Fruit fly (Drosophila melanogaster) whole organism, prepupa: Measurements from ENCODE around the gene SelG.

Source experiments
- CG10631 ChIP-seq: fragments of 200-800 bp; sonication (Bioruptor generic); optimal IDR thresholded peaks from 2 replicates; lab custom pipeline; 2016; ENCODE audit warnings: missing biosample characterization, missing genetic modification characterization
- CG10669 ChIP-seq: fragments of 200-800 bp; sonication (Bioruptor generic); optimal IDR thresholded peaks from 3 replicates; lab custom pipeline; 2018; ENCODE audit warnings: missing biosample characterization, mild to moderate bottlenecking, missing genetic modification characterization, moderate library complexity
- CG11294 ChIP-seq: fragments of 200-800 bp; sonication (Bioruptor generic); IDR thresholded peaks from 2 replicates; pipeline ENCODE4 v1.3.6; 2022; ENCODE audit warnings: missing biosample characterization, missing genetic modification characterization
- CG11762 ChIP-seq: fragments of 200-800 bp; sonication (Bioruptor generic); optimal IDR thresholded peaks from 3 replicates; lab custom pipeline; 2016; ENCODE audit warnings: missing biosample characterization, missing genetic modification characterization; ENCODE audit not compliant: insufficient read depth
- CG15336 ChIP-seq: fragments of 200-800 bp; sonication (Bioruptor generic); IDR thresholded peaks from 2 replicates; pipeline ENCODE4 v1.3.6; 2022; ENCODE audit warnings: missing biosample characterization, missing genetic modification characterization
- CG1621 ChIP-seq: fragments of 200-800 bp; sonication (Bioruptor generic); optimal IDR thresholded peaks from 3 replicates; lab custom pipeline; 2018; ENCODE audit warnings: missing biosample characterization, mild to moderate bottlenecking, missing genetic modification characterization
- CG3032 ChIP-seq: fragments of 200-800 bp; optimal IDR thresholded peaks from 2 replicates; lab custom pipeline; 2019; ENCODE audit warnings: missing biosample characterization, mild to moderate bottlenecking, missing genetic modification characterization, moderate library complexity
- CG31627 ChIP-seq: fragments of 200-800 bp; sonication (Bioruptor generic); optimal IDR thresholded peaks from 3 replicates; lab custom pipeline; 2016; ENCODE audit warnings: missing biosample characterization, missing genetic modification characterization
- CG34406 ChIP-seq: fragments of 200-800 bp; sonication (Bioruptor generic); optimal IDR thresholded peaks from 3 replicates; lab custom pipeline; 2016; ENCODE audit warnings: missing biosample characterization, missing genetic modification characterization
- CG3919 ChIP-seq: fragments of 200-800 bp; sonication (Bioruptor generic); optimal IDR thresholded peaks from 3 replicates; lab custom pipeline; 2016; ENCODE audit warnings: missing biosample characterization, missing genetic modification characterization
- CG6276 ChIP-seq: fragments of 200-800 bp; sonication (Bioruptor generic); optimal IDR thresholded peaks from 2 replicates; lab custom pipeline; 2017; ENCODE audit warnings: missing biosample characterization, mild to moderate bottlenecking, missing genetic modification characterization
- CG6792 ChIP-seq: fragments of 200-800 bp; sonication (Bioruptor generic); optimal IDR thresholded peaks from 3 replicates; lab custom pipeline; 2016; ENCODE audit warnings: missing biosample characterization, missing genetic modification characterization
- CG6854 ChIP-seq: fragments of 200-800 bp; sonication (Bioruptor generic); optimal IDR thresholded peaks from 2 replicates; lab custom pipeline; 2017; ENCODE audit warnings: missing biosample characterization, mild to moderate bottlenecking, missing genetic modification characterization
- CG8119 ChIP-seq: fragments of 200-800 bp; sonication (Bioruptor generic); IDR thresholded peaks from 3 replicates; pipeline ENCODE4 v1.3.6; 2022; ENCODE audit warnings: missing biosample characterization, missing genetic modification characterization
- CG8319 ChIP-seq: fragments of 200-800 bp; sonication (Bioruptor generic); optimal IDR thresholded peaks from 3 replicates; lab custom pipeline; 2016; ENCODE audit warnings: missing biosample characterization, missing genetic modification characterization
- CG8632 ChIP-seq: fragments of 200-800 bp; sonication (Bioruptor generic); optimal IDR thresholded peaks from 3 replicates; lab custom pipeline; 2016; ENCODE audit warnings: missing biosample characterization, missing genetic modification characterization
- Eip75B ChIP-seq: fragments of 200-800 bp; sonication (Bioruptor generic); optimal IDR thresholded peaks from 3 replicates; lab custom pipeline; 2016; ENCODE audit warnings: missing biosample characterization, missing genetic modification characterization
- Eip78C ChIP-seq: fragments of 200-800 bp; sonication (Bioruptor generic); peaks from one replicate; lab custom pipeline; 2016; ENCODE audit warnings: missing biosample characterization, missing genetic modification characterization
- Hr39 ChIP-seq: fragments of 200-800 bp; sonication (Bioruptor generic); optimal IDR thresholded peaks from 2 replicates; lab custom pipeline; 2016; ENCODE audit warnings: missing biosample characterization, missing genetic modification characterization
- Hr4 ChIP-seq: fragments of 200-800 bp; sonication (Bioruptor generic); optimal IDR thresholded peaks from 3 replicates; lab custom pipeline; 2016; ENCODE audit warnings: missing biosample characterization, missing genetic modification characterization
- Lpt ChIP-seq: fragments of 200-800 bp; sonication (Bioruptor generic); optimal IDR thresholded peaks from 3 replicates; lab custom pipeline; 2016; ENCODE audit warnings: missing biosample characterization, missing genetic modification characterization
- OdsH ChIP-seq: fragments of 200-800 bp; sonication (Bioruptor generic); optimal IDR thresholded peaks from 3 replicates; lab custom pipeline; 2016; ENCODE audit warnings: missing biosample characterization, missing genetic modification characterization
- Sox14 ChIP-seq: fragments of 200-800 bp; sonication (Bioruptor generic); optimal IDR thresholded peaks from 3 replicates; lab custom pipeline; 2016; ENCODE audit warnings: missing biosample characterization, missing genetic modification characterization
- achi ChIP-seq: fragments of 200-800 bp; sonication (Bioruptor generic); optimal IDR thresholded peaks from 3 replicates; lab custom pipeline; 2016; ENCODE audit warnings: missing biosample characterization, missing genetic modification characterization
- acj6 ChIP-seq: fragments of 200-800 bp; sonication (Bioruptor generic); optimal IDR thresholded peaks from 3 replicates; lab custom pipeline; 2016; ENCODE audit warnings: missing biosample characterization, missing genetic modification characterization
- cyc ChIP-seq: fragments of 200-800 bp; sonication (Bioruptor generic); optimal IDR thresholded peaks from 3 replicates; lab custom pipeline; 2016; ENCODE audit warnings: missing biosample characterization, missing genetic modification characterization
- esn ChIP-seq: fragments of 200-800 bp; sonication (Bioruptor generic); optimal IDR thresholded peaks from 2 replicates; lab custom pipeline; 2016; ENCODE audit warnings: missing biosample characterization, mild to moderate bottlenecking, missing genetic modification characterization, moderate library complexity
- fd59A ChIP-seq: fragments of 200-800 bp; sonication (Bioruptor generic); optimal IDR thresholded peaks from 2 replicates; lab custom pipeline; 2017; ENCODE audit warnings: missing biosample characterization, mild to moderate bottlenecking, missing genetic modification characterization, missing genetic modification reagents
- fkh ChIP-seq: fragments of 200-800 bp; sonication (Bioruptor generic); optimal IDR thresholded peaks from 3 replicates; lab custom pipeline; 2017; ENCODE audit warnings: missing biosample characterization, mild to moderate bottlenecking, missing genetic modification characterization, moderate library complexity
- net ChIP-seq: fragments of 200-800 bp; sonication (Bioruptor generic); optimal IDR thresholded peaks from 3 replicates; lab custom pipeline; 2016; ENCODE audit warnings: missing biosample characterization, missing genetic modification characterization
- spab ChIP-seq: fragments of 200-800 bp; sonication (Bioruptor generic); optimal IDR thresholded peaks from 2 replicates; lab custom pipeline; 2017; ENCODE audit warnings: missing biosample characterization, mild to moderate bottlenecking, missing genetic modification characterization, missing genetic modification reagents
- vri ChIP-seq: fragments of 200-800 bp; sonication (Bioruptor generic); optimal IDR thresholded peaks from 3 replicates; lab custom pipeline; 2016; ENCODE audit warnings: missing biosample characterization, mild to moderate bottlenecking, missing genetic modification characterization

The SelG gene

DNA sequence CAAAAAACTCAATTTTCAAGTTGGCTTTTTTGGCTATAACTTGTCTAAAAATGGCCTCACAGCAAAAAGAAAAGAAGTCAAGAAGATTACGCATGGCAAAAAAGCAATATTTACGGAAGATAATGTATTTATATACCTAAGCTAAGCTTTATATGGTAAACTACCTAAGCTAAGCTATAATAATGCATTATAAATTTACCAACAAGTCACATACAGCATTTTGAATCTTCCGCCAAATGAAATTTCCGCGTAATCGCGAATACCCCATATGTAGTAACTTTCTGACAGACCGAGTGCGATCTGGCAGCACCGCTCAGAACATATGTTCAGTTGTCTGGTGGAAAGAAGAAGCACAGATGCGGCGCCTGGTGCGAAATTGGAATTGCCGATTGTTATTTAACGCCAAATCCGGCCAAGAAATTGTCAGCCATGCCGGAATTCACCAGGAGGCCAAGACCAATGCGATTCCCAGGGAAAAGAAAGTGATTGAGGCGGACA, 4.6 kb downstream of the SelG start, which contains the start of gene sicily:
sicily (plus strand) TSS at position 51 of the 498 bp plus-strand sequence.
- TF ChIP-seq CG1621 (tag; lab: Kevin White, UChicago) (peak; percentile 86), CG11762 (GFP tag; lab: Kevin White, UChicago) (no peak), Hr4 (GFP tag; lab: Kevin White, UChicago) (no peak), achi (GFP tag; lab: Kevin White, UChicago) (peak; percentile 96)

DNA sequence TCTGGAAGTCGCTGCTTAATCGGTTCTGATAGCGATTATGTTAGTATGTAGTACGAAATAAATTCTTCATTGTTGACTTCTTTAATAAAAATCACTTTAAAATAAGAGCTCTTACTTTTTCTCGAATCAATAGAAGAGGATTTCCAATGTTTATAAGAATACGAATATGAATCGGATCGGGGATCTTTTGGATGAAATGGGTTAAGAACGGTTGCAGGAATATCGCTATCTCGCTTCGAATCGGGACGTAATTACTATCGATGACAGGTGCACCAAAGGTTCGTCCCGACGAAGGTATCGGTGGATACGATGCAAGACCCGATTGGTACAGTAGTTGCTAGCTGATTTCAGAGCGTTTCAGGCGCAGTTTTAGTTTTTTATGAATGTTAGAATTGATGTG, 6.6 kb downstream of the SelG start, which contains the start of gene wisp:
wisp (plus strand) TSS at position 301 of the 400 bp plus-strand sequence.
- TF ChIP-seq CG8319 (no peak), achi (GFP tag; lab: Kevin White, UChicago) (no peak), net (no peak), spab (GFP tag; lab: Kevin White, UChicago) (no peak), CG15336 (GFP tag; lab: Robert Waterston, UW) (no peak), CG6276 (GFP tag; lab: Kevin White, UChicago) (no peak), CG8119 (GFP tag; lab: Robert Waterston, UW) (no peak), Hr39 (GFP tag; lab: Kevin White, UChicago) (no peak), OdsH (GFP tag; lab: Kevin White, UChicago) (no peak)
- TF ChIP-seq, all 60 proteins: peak for 0

DNA sequence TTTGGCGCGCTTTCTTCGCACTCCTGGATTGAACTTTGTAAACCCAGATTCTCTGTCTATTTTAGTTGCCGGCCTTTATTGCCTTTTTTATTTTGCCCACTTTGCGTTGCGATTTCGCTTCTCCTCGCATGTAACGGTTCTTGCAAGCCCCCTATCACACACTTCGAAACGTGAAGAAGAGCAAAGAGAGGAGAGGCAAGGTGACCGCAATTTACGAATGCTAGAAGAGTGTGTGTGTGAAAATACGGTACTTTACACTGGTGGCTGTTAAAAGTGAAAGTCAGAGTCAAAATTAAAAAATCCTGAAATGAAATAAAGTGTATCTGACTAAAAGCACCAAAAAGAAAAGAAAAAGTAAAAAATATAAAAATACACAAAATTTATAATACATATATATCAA, 7.1 kb downstream of the SelG start:
- no peak for TF ChIP-seq fd59A (GFP tag; lab: Kevin White, UChicago)
- TF ChIP-seq CG34406 (GFP tag; lab: Kevin White, UChicago), result no peak
- TF ChIP-seq vri, result no peak
- TF ChIP-seq CG6792 (GFP tag; lab: Kevin White, UChicago), result no peak
- no peak for TF ChIP-seq CG8632 (GFP tag; lab: Kevin White, UChicago)
- no peak for TF ChIP-seq CG3032 (tag; lab: Kevin White, UChicago)
- TF ChIP-seq fkh (GFP tag; lab: Kevin White, UChicago), result no peak
- no peak for TF ChIP-seq cyc (GFP tag; lab: Kevin White, UChicago)
- TF ChIP-seq CG10669 (GFP tag; lab: Kevin White, UChicago), result no peak
- TF ChIP-seq CG6854 (GFP tag; lab: Kevin White, UChicago), result no peak
- no peak for TF ChIP-seq acj6 (GFP tag; lab: Kevin White, UChicago)
- TF ChIP-seq CG11294 (GFP tag; lab: Robert Waterston, UW), result no peak
- no peak for TF ChIP-seq Eip75B (GFP tag; lab: Kevin White, UChicago)
- no peak for TF ChIP-seq CG31627 (GFP tag; lab: Kevin White, UChicago)

DNA sequence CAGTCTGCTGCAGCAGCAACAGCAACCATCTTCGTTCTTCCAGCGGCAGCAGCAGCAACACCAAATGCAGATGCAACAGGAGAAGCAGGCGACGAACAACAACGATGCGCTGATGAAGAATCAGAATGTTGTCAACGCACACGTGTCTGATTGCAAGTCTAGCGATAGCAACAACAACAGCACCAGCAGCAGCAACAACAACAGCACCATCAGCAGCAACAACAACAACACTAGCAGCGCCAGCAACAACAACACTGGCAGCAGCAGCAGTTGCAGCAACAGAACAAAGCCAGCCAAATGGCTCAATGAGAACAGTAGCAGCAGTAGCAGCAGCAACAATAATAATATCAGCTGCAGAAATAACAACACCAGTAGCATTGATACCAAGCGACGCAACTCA, 8.1 kb downstream of the SelG start:
- TF ChIP-seq CG3919 (GFP tag; lab: Kevin White, UChicago), result peak; percentile 14
- TF ChIP-seq CG6854 (GFP tag; lab: Kevin White, UChicago), result no peak

DNA sequence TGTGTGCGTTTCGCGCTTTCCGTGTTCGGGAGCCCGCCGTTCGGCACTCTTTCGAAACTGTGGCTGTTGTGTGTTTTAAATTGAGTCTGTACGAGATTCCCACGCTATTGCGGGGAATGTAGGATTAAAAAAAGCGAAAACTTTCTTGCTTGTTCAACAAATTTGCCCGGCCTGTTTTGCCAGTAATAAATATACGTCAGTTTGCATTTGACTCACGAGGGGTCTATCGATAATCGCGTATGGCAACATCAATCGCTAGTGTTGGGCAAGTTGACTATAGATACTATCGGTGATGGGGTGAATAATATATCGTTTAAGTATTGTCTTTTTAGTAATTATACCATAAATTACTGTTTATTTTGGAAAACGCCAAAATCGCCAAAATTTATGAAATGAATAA, 18.1 kb downstream of the SelG start, which contains the start of gene Upf1:
Upf1 (minus strand) TSS at position 228 of the 400 bp plus-strand sequence.
- TF ChIP-seq esn, result peak; percentile 30
- TF ChIP-seq spab (GFP tag; lab: Kevin White, UChicago), result no peak
- peak; percentile 28 for TF ChIP-seq CG10631 (GFP tag; lab: Kevin White, UChicago)
- no peak for TF ChIP-seq Lpt (GFP tag; lab: Kevin White, UChicago)
- TF ChIP-seq CG31627 (GFP tag; lab: Kevin White, UChicago), result peak; percentile 13
- no peak for TF ChIP-seq Sox14 (GFP tag; lab: Kevin White, UChicago)
- TF ChIP-seq, all 60 proteins: peak for 3

DNA sequence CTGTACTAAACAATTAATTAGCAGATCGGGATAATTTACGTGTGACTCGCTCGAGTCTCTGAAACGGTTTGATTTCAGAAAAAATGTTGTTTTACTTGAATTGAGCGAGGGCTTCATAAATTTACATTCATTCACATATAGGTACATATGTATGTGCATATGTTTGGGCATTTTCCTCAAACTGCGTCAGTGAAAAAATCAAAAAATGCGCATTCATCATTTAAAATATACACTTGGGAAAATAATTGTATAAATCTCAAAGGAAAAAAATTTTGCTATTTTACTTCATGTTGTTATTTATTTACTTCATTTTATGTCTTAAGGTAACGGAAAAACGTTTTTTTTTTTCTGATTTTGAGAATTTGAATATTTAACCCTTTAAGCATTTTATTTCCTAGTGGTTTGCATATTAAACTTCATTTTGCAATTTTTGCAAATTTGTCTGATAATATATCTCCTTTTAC, 19.8 kb downstream of the SelG start, which contains the start of gene CG43156:
CG43156 (minus strand) TSS at position 51 of the 464 bp plus-strand sequence.
- TF ChIP-seq Eip78C (GFP tag; lab: Kevin White, UChicago) (peak; percentile 41), CG8119 (GFP tag; lab: Robert Waterston, UW) (no peak)
- TF ChIP-seq, all 60 proteins: peak for 1
